In genomic region chr3R:23992823-23993797, dm6 we compare ENCODE assay signal across 5 fruit fly cellular contexts.
TF ChIP-seq lines count a peak whose summit lies in the region.

Epp (minus strand) TSS chr3R:23992916.
Rab7 (plus strand) TSS chr3R:23993008.

- TF ChIP-seq CTCF in whole organism, embryonic (GFP tag; optimal IDR thresholded peaks at IDR 0.05; lab: Kevin White, UChicago), result peak; percentile 29

TF ChIP-seq in whole organism, adult, 20 proteins besides CTCF, POLR2A, EP300 and RAD21 (continues in another document):
- TF ChIP-seq pad (GFP tag; optimal IDR thresholded peaks at IDR 0.05; lab: Kevin White, UChicago) (peak; percentile 84), cnc (optimal IDR thresholded peaks at IDR 0.05; lab: Kevin White, UChicago) (no peak), CG5204 (GFP tag; optimal IDR thresholded peaks at IDR 0.05; lab: Kevin White, UChicago) (no peak), ovo (GFP tag; optimal IDR thresholded peaks at IDR 0.05; lab: Kevin White, UChicago) (peak; percentile 56), CG1620 (GFP tag; optimal IDR thresholded peaks at IDR 0.05; lab: Kevin White, UChicago) (peak; percentile 69), Hr96 (GFP tag; optimal IDR thresholded peaks at IDR 0.05; lab: Kevin White, UChicago) (peak; percentile 63), CG33017 (tag; optimal IDR thresholded peaks at IDR 0.05; lab: Kevin White, UChicago) (peak; percentile 41), Mnt (GFP tag; optimal IDR thresholded peaks at IDR 0.05; lab: Kevin White, UChicago) (peak; percentile 74), Crg-1 (GFP tag; optimal IDR thresholded peaks at IDR 0.05; lab: Kevin White, UChicago) (peak; percentile 68), CG14711 (tag; optimal IDR thresholded peaks at IDR 0.05; lab: Kevin White, UChicago) (peak; percentile 39), bab1 (GFP tag; optimal IDR thresholded peaks at IDR 0.05; lab: Kevin White, UChicago) (peak; percentile 58), cic (GFP tag; optimal IDR thresholded peaks at IDR 0.05; lab: Kevin White, UChicago) (peak; percentile 86), CG11617 (GFP tag; optimal IDR thresholded peaks at IDR 0.05; lab: Kevin White, UChicago) (peak; percentile 11), tj (GFP tag; optimal IDR thresholded peaks at IDR 0.05; lab: Kevin White, UChicago) (no peak), CG12768 (GFP tag; optimal IDR thresholded peaks at IDR 0.05; lab: Kevin White, UChicago) (peak; percentile 95), kay (GFP tag; lab: Kevin White, UChicago; ENCODE audit: borderline replicate concordance) (peak; percentile 98), Clk (GFP tag; optimal IDR thresholded peaks at IDR 0.05; lab: Kevin White, UChicago) (peak; percentile 12), CG7101 (tag; optimal IDR thresholded peaks at IDR 0.05; lab: Kevin White, UChicago) (peak; percentile 74)

TF ChIP-seq in whole organism, embryonic, 481 proteins besides CTCF, POLR2A, EP300 and RAD21 (continues in another document):
- no peak for TF ChIP-seq CG8359 (GFP tag; optimal IDR thresholded peaks at IDR 0.05; lab: Kevin White, UChicago; ENCODE audit: borderline replicate concordance)
- 0 out of 2 replicates have a peak, but pooled peaks have one; percentile 41 for TF ChIP-seq CG11247 (GFP tag; IDR thresholded peaks at IDR 0.05; lab: Robert Waterston, UW)
- peak; percentile 28 for TF ChIP-seq CG7271 (tag; optimal IDR thresholded peaks at IDR 0.05; lab: Kevin White, UChicago)
- TF ChIP-seq btn (GFP tag; optimal IDR thresholded peaks at IDR 0.05; lab: Kevin White, UChicago), result no peak
- 0 out of 2 replicates have a peak, but pooled peaks have one; percentile 45 for TF ChIP-seq CG5953 (GFP tag; IDR thresholded peaks at IDR 0.05; lab: Robert Waterston, UW)
- no peak for TF ChIP-seq CG6175 (GFP tag; IDR thresholded peaks at IDR 0.05; lab: Robert Waterston, UW)
- no peak for TF ChIP-seq CG8944 (GFP tag; optimal IDR thresholded peaks at IDR 0.05; lab: Kevin White, UChicago)
- TF ChIP-seq oc (tag; optimal IDR thresholded peaks at IDR 0.05; lab: Kevin White, UChicago), result no peak
- no peak for TF ChIP-seq z (GFP tag; IDR thresholded peaks at IDR 0.05; lab: Robert Waterston, UW)
- TF ChIP-seq salm (tag; optimal IDR thresholded peaks at IDR 0.05; lab: Kevin White, UChicago), result no peak
- no peak for TF ChIP-seq Adf1 (GFP tag; IDR thresholded peaks at IDR 0.05; lab: Robert Waterston, UW)
- no peak for TF ChIP-seq CG7928 (GFP tag; optimal IDR thresholded peaks at IDR 0.05; lab: Kevin White, UChicago)
- no peak for TF ChIP-seq ranshi (GFP tag; IDR thresholded peaks at IDR 0.05; lab: Robert Waterston, UW)
- TF ChIP-seq CG7745 (tag; optimal IDR thresholded peaks at IDR 0.05; lab: Kevin White, UChicago), result no peak
- peak; percentile 76; the same call in 2 of the 3 replicates for TF ChIP-seq CG34422 (GFP tag; IDR thresholded peaks at IDR 0.05; lab: Robert Waterston, UW)
- TF ChIP-seq Mes4 (GFP tag; optimal IDR thresholded peaks at IDR 0.05; lab: Kevin White, UChicago), result no peak
- TF ChIP-seq CG11093 (GFP tag; IDR thresholded peaks at IDR 0.05; lab: Robert Waterston, UW), result no peak
- TF ChIP-seq CG1832 (GFP tag; optimal IDR thresholded peaks at IDR 0.05; lab: Kevin White, UChicago), result no peak
- TF ChIP-seq CG13123 (GFP tag; optimal IDR thresholded peaks at IDR 0.05; lab: Kevin White, UChicago), result peak; percentile 3

TF ChIP-seq in whole organism, prepupa, 60 proteins besides CTCF, POLR2A, EP300 and RAD21 (continues in another document):
- peak; percentile 48 for TF ChIP-seq CG3919 (GFP tag; optimal IDR thresholded peaks at IDR 0.05; lab: Kevin White, UChicago)
- peak; percentile 51 for TF ChIP-seq OdsH (GFP tag; optimal IDR thresholded peaks at IDR 0.05; lab: Kevin White, UChicago)
- 0 out of 3 replicates have a peak, but pooled peaks have one; percentile 35 for TF ChIP-seq CG6163 (GFP tag; IDR thresholded peaks at IDR 0.05; lab: Robert Waterston, UW)
- TF ChIP-seq dac (GFP tag; optimal IDR thresholded peaks at IDR 0.05; lab: Kevin White, UChicago), result no peak
- TF ChIP-seq CG7368 (GFP tag; optimal IDR thresholded peaks at IDR 0.05; lab: Kevin White, UChicago), result no peak
- TF ChIP-seq CG1621 (tag; optimal IDR thresholded peaks at IDR 0.05; lab: Kevin White, UChicago), result peak; percentile 11
- no peak for TF ChIP-seq CG11762 (GFP tag; optimal IDR thresholded peaks at IDR 0.05; lab: Kevin White, UChicago; ENCODE audit: insufficient read depth)
- TF ChIP-seq CG9139 (GFP tag; optimal IDR thresholded peaks at IDR 0.05; lab: Kevin White, UChicago), result peak; percentile 59
- TF ChIP-seq pdm3 (GFP tag; optimal IDR thresholded peaks at IDR 0.05; lab: Kevin White, UChicago), result no peak
- no peak for TF ChIP-seq CG6792 (GFP tag; optimal IDR thresholded peaks at IDR 0.05; lab: Kevin White, UChicago)
- peak; percentile 40 for TF ChIP-seq cyc (GFP tag; optimal IDR thresholded peaks at IDR 0.05; lab: Kevin White, UChicago)
- peak; percentile 49 for TF ChIP-seq Hr39 (GFP tag; optimal IDR thresholded peaks at IDR 0.05; lab: Kevin White, UChicago)
- peak; percentile 39 for TF ChIP-seq Eip75B (GFP tag; optimal IDR thresholded peaks at IDR 0.05; lab: Kevin White, UChicago)
- TF ChIP-seq CG8319 (GFP tag; optimal IDR thresholded peaks at IDR 0.05; lab: Kevin White, UChicago), result no peak
- no peak for TF ChIP-seq CG6276 (GFP tag; optimal IDR thresholded peaks at IDR 0.05; lab: Kevin White, UChicago)
- TF ChIP-seq Lpt (GFP tag; optimal IDR thresholded peaks at IDR 0.05; lab: Kevin White, UChicago), result no peak
- peak; percentile 39; the same call in 1 of the 2 replicates for TF ChIP-seq CG15336 (GFP tag; IDR thresholded peaks at IDR 0.05; lab: Robert Waterston, UW)
- no peak for TF ChIP-seq fd59A (GFP tag; optimal IDR thresholded peaks at IDR 0.05; lab: Kevin White, UChicago)
- peak; percentile 80 to 81 for TF ChIP-seq ss (GFP tag; optimal IDR thresholded peaks at IDR 0.05; lab: Kevin White, UChicago)

TF ChIP-seq in whole organism, pupa, 21 proteins besides CTCF, POLR2A, EP300 and RAD21:
- TF ChIP-seq Pif1B (GFP tag; optimal IDR thresholded peaks at IDR 0.05; lab: Kevin White, UChicago) (no peak), CG8159 (tag; optimal IDR thresholded peaks at IDR 0.05; lab: Kevin White, UChicago) (no peak), CG14655 (GFP tag; optimal IDR thresholded peaks at IDR 0.05; lab: Kevin White, UChicago) (no peak), CG10348 (GFP tag; IDR thresholded peaks at IDR 0.05; lab: Robert Waterston, UW) (no peak), CG8301 (tag; optimal IDR thresholded peaks at IDR 0.05; lab: Kevin White, UChicago) (peak; percentile 11), Snoo (tag; optimal IDR thresholded peaks at IDR 0.05; lab: Kevin White, UChicago) (peak; percentile 9), CG34367 (tag; optimal IDR thresholded peaks at IDR 0.05; lab: Kevin White, UChicago) (peak; percentile 5), CG17806 (tag; optimal IDR thresholded peaks at IDR 0.05; lab: Kevin White, UChicago) (no peak), rn (GFP tag; IDR thresholded peaks at IDR 0.05; lab: Robert Waterston, UW) (no peak), CG13204 (GFP tag; optimal IDR thresholded peaks at IDR 0.05; lab: Kevin White, UChicago) (no peak), EcR (GFP tag; optimal IDR thresholded peaks at IDR 0.05; lab: Kevin White, UChicago) (peak; percentile 48), Pif1A (GFP tag; optimal IDR thresholded peaks at IDR 0.05; lab: Kevin White, UChicago) (no peak), CG12605 (GFP tag; IDR thresholded peaks at IDR 0.05; lab: Robert Waterston, UW) (peak; percentile 41), Ets98B (GFP tag; IDR thresholded peaks at IDR 0.05; lab: Robert Waterston, UW) (peak; percentile 34; the same call in 1 of the 2 replicates), CG4496 (GFP tag; IDR thresholded peaks at IDR 0.05; lab: Robert Waterston, UW) (peak; percentile 54; the same call in 2 of the 3 replicates), CG9948 (tag; optimal IDR thresholded peaks at IDR 0.05; lab: Kevin White, UChicago) (no peak), CG32121 (GFP tag; IDR thresholded peaks at IDR 0.05; lab: Robert Waterston, UW) (peak; percentile 28), gl (tag; optimal IDR thresholded peaks at IDR 0.05; lab: Kevin White, UChicago) (peak; percentile 68), CG15710 (tag; optimal IDR thresholded peaks at IDR 0.05; lab: Kevin White, UChicago) (peak; percentile 7), fd96Ca (GFP tag; IDR thresholded peaks at IDR 0.05; lab: Robert Waterston, UW) (peak; percentile 47; the same call in 1 of the 3 replicates), D1 (tag; optimal IDR thresholded peaks at IDR 0.05; lab: Kevin White, UChicago) (no peak)

TF ChIP-seq in whole organism, wandering third instar larva, 38 proteins besides CTCF, POLR2A, EP300 and RAD21 (continues in another document):
- TF ChIP-seq fru (GFP tag; optimal IDR thresholded peaks at IDR 0.05; lab: Kevin White, UChicago) (peak; percentile 55), Mio (GFP tag; optimal IDR thresholded peaks at IDR 0.05; lab: Kevin White, UChicago) (no peak), CG32264 (GFP tag; optimal IDR thresholded peaks at IDR 0.05; lab: Kevin White, UChicago) (no peak), dmrt93B (GFP tag; optimal IDR thresholded peaks at IDR 0.05; lab: Kevin White, UChicago) (no peak), Sp1 (GFP tag; optimal IDR thresholded peaks at IDR 0.05; lab: Kevin White, UChicago) (peak; percentile 56), woc (GFP tag; optimal IDR thresholded peaks at IDR 0.05; lab: Kevin White, UChicago) (no peak), Hnf4 (GFP tag; optimal IDR thresholded peaks at IDR 0.05; lab: Kevin White, UChicago) (peak; percentile 83), Vsx2 (GFP tag; optimal IDR thresholded peaks at IDR 0.05; lab: Kevin White, UChicago; ENCODE audit: partially characterized antibody) (peak; percentile 99), pan (optimal IDR thresholded peaks at IDR 0.05; lab: Kevin White, UChicago) (no peak), dsf (GFP tag; optimal IDR thresholded peaks at IDR 0.05; lab: Kevin White, UChicago; ENCODE audit: borderline replicate concordance) (peak; percentile 52), Dfd (GFP tag; optimal IDR thresholded peaks at IDR 0.05; lab: Kevin White, UChicago) (no peak), dl (GFP tag; optimal IDR thresholded peaks at IDR 0.05; lab: Kevin White, UChicago; ENCODE audit: insufficient read depth in 1 of 2, partially characterized antibody in 2 of 2) (no peak), psq (GFP tag; optimal IDR thresholded peaks at IDR 0.05; lab: Kevin White, UChicago) (peak; percentile 17), tai (GFP tag; optimal IDR thresholded peaks at IDR 0.05; lab: Kevin White, UChicago) (no peak), foxo (GFP tag; optimal IDR thresholded peaks at IDR 0.05; lab: Kevin White, UChicago) (peak in 1 of 2 experiments; percentile 66), Dif (GFP tag; optimal IDR thresholded peaks at IDR 0.05; lab: Kevin White, UChicago; ENCODE audit: partially characterized antibody) (no peak), br (GFP tag; optimal IDR thresholded peaks at IDR 0.05; lab: Kevin White, UChicago) (peak; percentile 69), OdsH (GFP tag; optimal IDR thresholded peaks at IDR 0.05; lab: Kevin White, UChicago) (peak; percentile 45), rgr (GFP tag; optimal IDR thresholded peaks at IDR 0.05; lab: Kevin White, UChicago) (peak; percentile 71), N (GFP tag; optimal IDR thresholded peaks at IDR 0.05; lab: Kevin White, UChicago) (no peak), CrebA (GFP tag; optimal IDR thresholded peaks at IDR 0.05; lab: Kevin White, UChicago; ENCODE audit: borderline replicate concordance) (no peak), Hr78 (GFP tag; optimal IDR thresholded peaks at IDR 0.05; lab: Kevin White, UChicago) (no peak)
